Fruit fly (Drosophila melanogaster): ENCODE results near the gene CG11964.

CG11964 gene

DNA sequence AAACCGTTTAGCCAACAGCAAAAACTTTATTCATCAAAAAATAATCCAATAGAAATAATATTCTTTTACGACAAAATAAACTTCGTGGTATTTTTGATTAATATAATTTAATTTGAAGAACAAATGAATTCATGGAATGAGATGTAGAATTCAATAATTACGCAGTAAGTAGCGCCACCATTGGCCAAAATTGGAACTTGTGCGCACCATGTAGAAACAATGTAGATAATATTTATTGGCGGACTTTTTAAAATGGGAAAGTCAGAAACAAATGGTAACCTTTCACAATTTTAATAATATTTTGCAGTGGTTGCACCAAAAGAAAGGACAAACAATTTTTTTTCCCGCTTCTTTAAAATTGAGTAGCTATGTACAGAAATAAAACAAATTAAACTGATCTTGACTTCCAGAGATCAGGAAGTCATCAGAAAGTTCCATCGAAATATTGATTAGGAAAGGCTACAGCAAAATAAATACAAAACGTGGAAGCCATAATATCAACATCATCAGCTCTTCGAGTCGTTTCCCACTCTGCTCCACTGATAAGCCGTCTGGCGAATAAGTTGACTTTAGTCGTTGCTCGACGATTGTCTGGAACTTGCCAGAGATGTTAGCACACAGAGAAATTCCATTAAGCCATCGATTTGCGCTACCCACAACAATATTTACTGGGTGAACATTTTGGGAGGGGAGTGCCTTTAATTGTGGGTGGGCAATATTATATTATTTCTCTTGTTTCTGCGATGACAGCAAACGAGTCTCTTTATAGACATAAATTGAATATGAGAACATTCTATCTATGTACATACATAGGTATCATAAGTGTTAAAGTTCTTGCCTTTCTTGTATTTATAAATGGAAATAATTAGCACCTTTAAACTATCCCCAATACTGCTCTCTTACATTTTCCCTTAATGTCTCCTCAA lies 35.3 kb upstream of the CG11964 start (continued):
- TF ChIP-seq Dek (tag; optimal IDR thresholded peaks at IDR 0.05) (peak; percentile 69), CG6854 (GFP tag; optimal IDR thresholded peaks at IDR 0.05) (peak; percentile 56), chinmo (GFP tag; IDR thresholded peaks at IDR 0.05; ENCODE audit: partially characterized antibody) (peak; percentile 31; the same call in 1 of the 4 replicates), CG17186 (GFP tag; optimal IDR thresholded peaks at IDR 0.05) (peak; percentile 33), Ravus (GFP tag; IDR thresholded peaks at IDR 0.05) (no peak), CG14014 (GFP tag; IDR thresholded peaks at IDR 0.05) (no peak), CG1233 (GFP tag; optimal IDR thresholded peaks at IDR 0.05) (peak; percentile 6), eyg (GFP tag; optimal IDR thresholded peaks at IDR 0.05) (no peak), mirr (GFP tag; optimal IDR thresholded peaks at IDR 0.05) (peak; percentile 10), CG10267 (tag; optimal IDR thresholded peaks at IDR 0.05) (peak; percentile 17), CG3995 (GFP tag; optimal IDR thresholded peaks at IDR 0.05) (no peak), cwo (GFP tag; optimal IDR thresholded peaks at IDR 0.05) (no peak), ttk (GFP tag; IDR thresholded peaks at IDR 0.05) (no peak), dati (GFP tag; IDR thresholded peaks at IDR 0.05) (no peak), Elba2 (GFP tag; optimal IDR thresholded peaks at IDR 0.05) (no peak), CG1832 (GFP tag; optimal IDR thresholded peaks at IDR 0.05) (no peak), Camta (GFP tag; optimal IDR thresholded peaks at IDR 0.05) (no peak), Ptx1 (GFP tag; IDR thresholded peaks at IDR 0.05) (no peak), CG11456 (GFP tag; IDR thresholded peaks at IDR 0.05) (0 out of 3 replicates have a peak, but pooled peaks have one; percentile 23), ERR (GFP tag; optimal IDR thresholded peaks at IDR 0.05) (no peak), PHDP (tag; optimal IDR thresholded peaks at IDR 0.05) (no peak), luna (GFP tag; optimal IDR thresholded peaks at IDR 0.05) (peak; percentile 11), Hr39 (optimal IDR thresholded peaks at IDR 0.05) (no peak), CG16813 (GFP tag; IDR thresholded peaks at IDR 0.05; ENCODE audit: partially characterized antibody) (peak; percentile 60; the same call in 2 of the 3 replicates), CG3847 (GFP tag; IDR thresholded peaks at IDR 0.05) (0 out of 2 replicates have a peak, but pooled peaks have one; percentile 15), Ada2b (GFP tag; IDR thresholded peaks at IDR 0.05) (no peak), inv (GFP tag; IDR thresholded peaks at IDR 0.05; ENCODE audit: partially characterized antibody) (peak; percentile 36; the same call in 1 of the 2 replicates), CG7556 (GFP tag; optimal IDR thresholded peaks at IDR 0.05) (no peak), nmo (GFP tag; optimal IDR thresholded peaks at IDR 0.05) (peak; percentile 35), CG12391 (tag; optimal IDR thresholded peaks at IDR 0.05) (peak; percentile 3), CG7745 (tag; optimal IDR thresholded peaks at IDR 0.05) (no peak), wor (GFP tag; IDR thresholded peaks at IDR 0.05) (no peak), CG4328 (GFP tag; optimal IDR thresholded peaks at IDR 0.05) (no peak), CG9215 (GFP tag; IDR thresholded peaks at IDR 0.05) (no peak), al (GFP tag; IDR thresholded peaks at IDR 0.05) (no peak), CG3407 (GFP tag; optimal IDR thresholded peaks at IDR 0.05) (no peak), dpn (GFP tag; optimal IDR thresholded peaks at IDR 0.05) (peak in 1 of 2 experiments; percentile 28), CG14710 (tag; optimal IDR thresholded peaks at IDR 0.05) (peak; percentile 7), CG15269 (tag; optimal IDR thresholded peaks at IDR 0.05) (peak; percentile 28), CoRest (tag; optimal IDR thresholded peaks at IDR 0.05) (peak; percentile 24), CG10462 (GFP tag; optimal IDR thresholded peaks at IDR 0.05) (no peak), cas (GFP tag; IDR thresholded peaks at IDR 0.05) (no peak), Fer1 (GFP tag; optimal IDR thresholded peaks at IDR 0.05) (no peak), YL-1 (GFP tag; optimal IDR thresholded peaks at IDR 0.05) (no peak), phol (tag; optimal IDR thresholded peaks at IDR 0.05) (peak; percentile 16), CG2712 (tag; optimal IDR thresholded peaks at IDR 0.05) (peak; percentile 44), CG12236 (GFP tag; optimal IDR thresholded peaks at IDR 0.05) (no peak), NfI (GFP tag; optimal IDR thresholded peaks at IDR 0.05) (peak; percentile 24)

Data from whole organism, embryonic.